Fruit fly (Drosophila melanogaster) whole organism, embryonic: Measurements from ENCODE around the gene Ppm1.
A peak's percentile ranks its signal among the peaks of the same experiment; 100 is the strongest.

Experiments
- B-H1 ChIP-seq: fragments of 200-800 bp; sonication (Bioruptor generic); IDR thresholded peaks from 3 replicates; pipeline ENCODE4 v1.3.6; 2022; ENCODE audit warnings: missing biosample characterization, missing genetic modification characterization
- CG10147 ChIP-seq: fragments of 200-800 bp; sonication (Bioruptor generic); optimal IDR thresholded peaks from 2 replicates; lab custom pipeline; 2019; ENCODE audit warnings: missing biosample characterization, mild to moderate bottlenecking, missing genetic modification characterization, moderate library complexity
- CG1024 ChIP-seq: fragments of 200-800 bp; sonication (Bioruptor generic); IDR thresholded peaks from 2 replicates; pipeline ENCODE4 v1.3.6; 2022; ENCODE audit warnings: missing biosample characterization, missing genetic modification characterization
- CG10462 ChIP-seq: fragments of 200-800 bp; sonication (Bioruptor generic); optimal IDR thresholded peaks from 2 replicates; lab custom pipeline; 2016; ENCODE audit warnings: missing biosample characterization, missing genetic modification characterization
- CG10543 ChIP-seq: fragments of 200-800 bp; sonication (Bioruptor generic); optimal IDR thresholded peaks from 3 replicates; lab custom pipeline; 2017; ENCODE audit warnings: missing biosample characterization, mild to moderate bottlenecking, missing genetic modification characterization, moderate library complexity
- CG11560 ChIP-seq: fragments of 200-800 bp; sonication (Bioruptor generic); IDR thresholded peaks from 3 replicates; pipeline ENCODE4 v1.3.6; 2022; ENCODE audit warnings: missing biosample characterization, missing genetic modification characterization
- CG11696 ChIP-seq: fragments of 200-800 bp; sonication (Bioruptor generic); IDR thresholded peaks from 2 replicates; pipeline ENCODE4 v1.3.6; 2022; ENCODE audit warnings: missing biosample characterization, missing genetic modification characterization
- CG12155 ChIP-seq: fragments of 200-800 bp; sonication (Bioruptor generic); optimal IDR thresholded peaks from 3 replicates; lab custom pipeline; 2016; ENCODE audit warnings: missing biosample characterization, missing genetic modification characterization
- CG12299 ChIP-seq: fragments of 200-800 bp; sonication (Bioruptor generic); optimal IDR thresholded peaks from 2 replicates; lab custom pipeline; 2018; ENCODE audit warnings: missing biosample characterization, mild to moderate bottlenecking, missing genetic modification characterization
- CG1233 ChIP-seq: fragments of 200-800 bp; sonication (Bioruptor generic); optimal IDR thresholded peaks from 4 replicates; lab custom pipeline; 2018; ENCODE audit warnings: missing biosample characterization, mild to moderate bottlenecking, missing genetic modification characterization
- CG1647 ChIP-seq: fragments of 200-800 bp; sonication (Bioruptor generic); optimal IDR thresholded peaks from 3 replicates; lab custom pipeline; 2016; ENCODE audit warnings: missing biosample characterization, missing genetic modification characterization
- CG18764 ChIP-seq: fragments of 200-800 bp; sonication (Bioruptor generic); optimal IDR thresholded peaks from 3 replicates; lab custom pipeline; 2016; ENCODE audit warnings: missing biosample characterization, missing genetic modification characterization
- CG31388 ChIP-seq: fragments of 200-800 bp; sonication (Bioruptor generic); optimal IDR thresholded peaks from 2 replicates; lab custom pipeline; 2016; ENCODE audit warnings: missing biosample characterization, missing genetic modification characterization
- CG31441 ChIP-seq: fragments of 200-800 bp; sonication (Bioruptor generic); IDR thresholded peaks from 2 replicates; pipeline ENCODE4 v1.3.6; 2022; ENCODE audit warnings: missing biosample characterization, missing genetic modification characterization
- CG4328 ChIP-seq: fragments of 200-800 bp; sonication (Bioruptor generic); optimal IDR thresholded peaks from 3 replicates; lab custom pipeline; 2017; ENCODE audit warnings: missing biosample characterization, missing genetic modification reagents, missing genetic modification characterization
- CG4617 ChIP-seq: fragments of 200-800 bp; sonication (Bioruptor generic); optimal IDR thresholded peaks from 3 replicates; lab custom pipeline; 2016; ENCODE audit warnings: missing biosample characterization, missing genetic modification characterization, borderline replicate concordance
- CG7745 ChIP-seq: fragments of 200-800 bp; sonication (Bioruptor generic); optimal IDR thresholded peaks from 2 replicates; lab custom pipeline; 2018; ENCODE audit warnings: missing biosample characterization, mild to moderate bottlenecking, missing genetic modification characterization, moderate library complexity
- CG8281 ChIP-seq: fragments of 200-800 bp; sonication (Bioruptor generic); optimal IDR thresholded peaks from 2 replicates; lab custom pipeline; 2018; ENCODE audit warnings: missing biosample characterization, mild to moderate bottlenecking, missing genetic modification characterization, moderate library complexity
- D ChIP-seq, 2 experiments: fragments of 200-800 bp in 1 of 2; fragments of >200 bp in 1 of 2; sonication (Bioruptor generic) in 1 of 2; optimal IDR thresholded peaks; 2 replicates in 1 of 2; 3 replicates in 1 of 2; lab custom pipeline; 2017; ENCODE audit warnings: mild to moderate bottlenecking in 1 of 2, missing biosample characterization in 1 of 2, missing genetic modification characterization in 1 of 2, missing genetic modification reagents in 1 of 2
- Ets65A ChIP-seq: fragments of 200-800 bp; sonication (Bioruptor generic); peaks from one replicate; lab custom pipeline; 2016; ENCODE audit warnings: missing biosample characterization, missing genetic modification characterization
- Ets97D ChIP-seq: fragments of 200-800 bp; sonication (Bioruptor generic); optimal IDR thresholded peaks from 3 replicates; lab custom pipeline; 2016; ENCODE audit warnings: missing biosample characterization, missing genetic modification characterization
- Hey ChIP-seq: fragments of 200-800 bp; sonication (Bioruptor generic); optimal IDR thresholded peaks from 3 replicates; lab custom pipeline; 2018; ENCODE audit warnings: missing biosample characterization, mild to moderate bottlenecking, missing genetic modification characterization
- HmgZ ChIP-seq: fragments of 200-800 bp; sonication (Bioruptor generic); optimal IDR thresholded peaks from 2 replicates; lab custom pipeline; 2018; ENCODE audit warnings: missing biosample characterization, mild to moderate bottlenecking, missing genetic modification characterization
- Max ChIP-seq: fragments of 200-800 bp; sonication (Bioruptor generic); optimal IDR thresholded peaks from 2 replicates; lab custom pipeline; 2016; ENCODE audit warnings: missing biosample characterization, mild to moderate bottlenecking, missing genetic modification characterization
- Mes4 ChIP-seq: fragments of 200-800 bp; sonication (Bioruptor generic); optimal IDR thresholded peaks from 2 replicates; lab custom pipeline; 2016; ENCODE audit warnings: missing biosample characterization, missing genetic modification characterization
- Opbp ChIP-seq: fragments of 200-800 bp; sonication (Bioruptor generic); IDR thresholded peaks from 3 replicates; pipeline ENCODE4 v1.3.6; 2022; ENCODE audit warnings: missing biosample characterization, missing genetic modification characterization; ENCODE audit not compliant: partially characterized antibody
- Optix ChIP-seq: fragments of 200-800 bp; sonication (Bioruptor generic); IDR thresholded peaks from 3 replicates; pipeline ENCODE4 v1.3.6; 2022; ENCODE audit warnings: missing biosample characterization, missing genetic modification characterization
- Rx ChIP-seq: fragments of 200-800 bp; sonication (Bioruptor generic); IDR thresholded peaks from 2 replicates; pipeline ENCODE4 v1.3.6; 2022; ENCODE audit warnings: missing biosample characterization, missing genetic modification characterization
- bbx ChIP-seq: fragments of 200-800 bp; sonication (Bioruptor generic); IDR thresholded peaks from 2 replicates; pipeline ENCODE4 v1.3.6; 2022; ENCODE audit warnings: missing biosample characterization, missing genetic modification characterization; ENCODE audit not compliant: partially characterized antibody
- cad ChIP-seq: fragments of >200 bp; optimal IDR thresholded peaks from 2 replicates; lab custom pipeline; 2017; ENCODE audit warnings: missing biosample characterization, missing genetic modification characterization
- disco-r ChIP-seq: fragments of 200-800 bp; sonication (Bioruptor generic); optimal IDR thresholded peaks from 2 replicates; lab custom pipeline; 2016; ENCODE audit warnings: missing biosample characterization, missing genetic modification characterization
- ewg ChIP-seq: fragments of 200-800 bp; sonication (Bioruptor generic); optimal IDR thresholded peaks from 3 replicates; lab custom pipeline; 2017; ENCODE audit warnings: mild to moderate bottlenecking, missing biosample characterization, missing genetic modification reagents, missing genetic modification characterization
- fd102C ChIP-seq: fragments of 200-800 bp; sonication (Bioruptor generic); optimal IDR thresholded peaks from 2 replicates; lab custom pipeline; 2018; ENCODE audit warnings: missing biosample characterization, mild to moderate bottlenecking, missing genetic modification characterization, moderate library complexity
- gfzf ChIP-seq: fragments of 200-800 bp; sonication (Bioruptor generic); optimal IDR thresholded peaks from 2 replicates; lab custom pipeline; 2016; ENCODE audit warnings: missing biosample characterization, mild to moderate bottlenecking, missing genetic modification characterization, moderate library complexity
- h ChIP-seq: fragments of >200 bp; optimal IDR thresholded peaks from 2 replicates; lab custom pipeline; 2017
- her ChIP-seq: fragments of 200-800 bp; sonication (Bioruptor generic); optimal IDR thresholded peaks from 2 replicates; lab custom pipeline; 2016; ENCODE audit warnings: missing biosample characterization, missing genetic modification characterization
- hth ChIP-seq: fragments of >200 bp; optimal IDR thresholded peaks from 2 replicates; lab custom pipeline; 2017; ENCODE audit warnings: inconsistent platforms
- luna ChIP-seq: fragments of 200-800 bp; sonication (Bioruptor generic); optimal IDR thresholded peaks from 2 replicates; lab custom pipeline; 2016; ENCODE audit warnings: missing biosample characterization, missing genetic modification characterization
- mirr ChIP-seq: fragments of 200-800 bp; sonication (Bioruptor generic); optimal IDR thresholded peaks from 3 replicates; lab custom pipeline; 2018; ENCODE audit warnings: missing biosample characterization, mild to moderate bottlenecking, missing genetic modification characterization
- nerfin-2 ChIP-seq: fragments of 200-800 bp; sonication (Bioruptor generic); IDR thresholded peaks from 2 replicates; pipeline ENCODE4 v1.3.6; 2022; ENCODE audit warnings: missing biosample characterization, missing genetic modification characterization; ENCODE audit not compliant: partially characterized antibody
- onecut ChIP-seq: fragments of 200-800 bp; sonication (Bioruptor generic); IDR thresholded peaks from 2 replicates; pipeline ENCODE4 v1.3.6; 2022; ENCODE audit warnings: missing biosample characterization, missing genetic modification characterization
- peb ChIP-seq: fragments of 200-800 bp; sonication (Bioruptor generic); IDR thresholded peaks from 2 replicates; pipeline ENCODE4 v1.3.6; 2022; ENCODE audit warnings: missing biosample characterization, missing genetic modification characterization
- pita ChIP-seq: fragments of 200-800 bp; sonication (Bioruptor generic); optimal IDR thresholded peaks from 2 replicates; lab custom pipeline; 2017; ENCODE audit warnings: missing biosample characterization, mild to moderate bottlenecking, missing genetic modification characterization
- scrt ChIP-seq: fragments of 200-800 bp; sonication (Bioruptor generic); optimal IDR thresholded peaks from 2 replicates; lab custom pipeline; 2018; ENCODE audit warnings: missing biosample characterization, mild to moderate bottlenecking, missing genetic modification characterization, moderate library complexity
- sens ChIP-seq: fragments of 200-800 bp; sonication (Bioruptor generic); peaks from one replicate; lab custom pipeline; 2016; ENCODE audit warnings: missing biosample characterization, missing genetic modification characterization
- sens-2 ChIP-seq: fragments of 200-800 bp; sonication (Bioruptor generic); IDR thresholded peaks from 2 replicates; pipeline ENCODE4 v1.3.6; 2022; ENCODE audit warnings: missing biosample characterization, missing genetic modification characterization
- seq ChIP-seq: fragments of 200-800 bp; sonication (Bioruptor generic); IDR thresholded peaks from 2 replicates; pipeline ENCODE4 v1.3.6; 2022; ENCODE audit warnings: missing biosample characterization, missing genetic modification characterization
- usp ChIP-seq: fragments of >200 bp; optimal IDR thresholded peaks from 2 replicates; lab custom pipeline; 2017; ENCODE audit warnings: missing biosample characterization, missing genetic modification characterization
- zf30C ChIP-seq: fragments of 200-800 bp; sonication (Bioruptor generic); optimal IDR thresholded peaks from 3 replicates; lab custom pipeline; 2018; ENCODE audit warnings: missing biosample characterization, mild to moderate bottlenecking, missing genetic modification characterization

The Ppm1 gene

DNA sequence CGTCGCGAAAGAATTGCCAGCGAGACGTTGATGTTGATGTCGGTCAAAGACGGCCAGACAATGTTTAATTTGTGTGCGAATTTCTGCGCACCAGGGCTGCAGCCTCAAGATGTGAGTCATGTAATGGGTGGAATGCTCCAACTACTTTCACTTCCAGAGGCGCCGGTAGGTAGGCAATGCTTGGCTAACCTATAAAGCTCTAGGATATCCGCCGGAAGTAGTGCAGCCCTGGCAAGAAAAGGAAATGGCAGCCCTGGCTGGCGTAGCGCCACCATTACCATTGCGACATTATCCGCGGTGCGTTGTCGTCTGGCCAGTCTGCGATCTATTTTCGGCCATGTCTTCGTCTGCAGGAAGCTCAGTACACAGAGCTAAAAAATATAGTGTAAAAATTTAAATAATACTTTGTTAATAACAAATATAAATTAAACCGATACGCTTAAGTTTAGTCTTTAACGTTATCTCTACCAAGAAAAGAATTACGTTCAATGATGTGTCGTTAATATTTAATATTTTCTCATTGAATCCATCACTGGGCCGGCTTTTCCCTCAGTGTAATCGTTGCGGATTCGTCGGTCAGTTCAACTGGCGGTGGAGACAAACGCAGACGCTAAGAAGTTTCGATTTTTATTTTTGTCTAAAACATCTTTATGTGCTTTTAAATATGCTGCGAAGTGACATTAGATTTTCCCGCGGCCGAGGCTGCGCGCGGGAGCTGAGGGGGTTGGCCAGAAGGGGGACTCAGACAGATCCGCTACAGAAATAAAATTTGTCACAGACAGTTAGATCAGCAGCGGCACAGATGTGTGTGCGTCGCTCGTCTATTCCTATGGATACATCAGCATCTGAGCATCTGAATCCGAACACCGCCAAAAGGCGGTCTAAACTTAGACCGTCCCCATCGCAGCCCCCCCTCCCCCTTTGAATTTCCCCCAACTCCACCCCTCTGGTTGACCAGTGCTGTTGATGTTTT, 30.8 kb downstream of the Ppm1 start (continued):
- TF ChIP-seq peb = peak; percentile 40; the same call in 1 of the 2 replicates
- TF ChIP-seq zf30C (GFP tag; lab: Kevin White, UChicago) = peak; percentile 10
- peak; percentile 70 for TF ChIP-seq her (GFP tag; lab: Kevin White, UChicago)
- peak; percentile 28; the same call in 1 of the 2 replicates for TF ChIP-seq CG1024
- peak; percentile 80 for TF ChIP-seq CG1233 (GFP tag; lab: Kevin White, UChicago)
- no peak for TF ChIP-seq luna (GFP tag; lab: Kevin White, UChicago)
- TF ChIP-seq CG8281 (tag; lab: Kevin White, UChicago) = peak; percentile 36
- TF ChIP-seq CG7745 (tag; lab: Kevin White, UChicago) = no peak
- TF ChIP-seq mirr (GFP tag; lab: Kevin White, UChicago) = peak; percentile 83
- peak; percentile 54 for TF ChIP-seq CG10147 (GFP tag; lab: Kevin White, UChicago)
- TF ChIP-seq h (lab: Kevin White, UChicago) = no peak
- no peak for TF ChIP-seq CG1647 (GFP tag; lab: Kevin White, UChicago)
- no peak for TF ChIP-seq D (optimal IDR thresholded peaks at IDR 0.05; lab: Kevin White, UChicago)
- peak; percentile 47 for TF ChIP-seq D (GFP tag; optimal IDR thresholded peaks at IDR 0.05; lab: Kevin White, UChicago)
- TF ChIP-seq CG4328 (GFP tag; lab: Kevin White, UChicago) = peak; percentile 89
- peak; percentile 47 for TF ChIP-seq disco-r (GFP tag; lab: Kevin White, UChicago)
- TF ChIP-seq CG31388 (GFP tag; lab: Kevin White, UChicago) = peak; percentile 0
- no peak for TF ChIP-seq gfzf (GFP tag; lab: Kevin White, UChicago)
- TF ChIP-seq CG4617 (GFP tag; lab: Kevin White, UChicago) = peak; percentile 32
- peak; percentile 11 for TF ChIP-seq fd102C (GFP tag; lab: Kevin White, UChicago)
- TF ChIP-seq HmgZ (tag; lab: Kevin White, UChicago) = peak; percentile 61
- TF ChIP-seq sens (GFP tag; lab: Kevin White, UChicago) = peak; percentile 83
- TF ChIP-seq Max (GFP tag; lab: Kevin White, UChicago) = peak; percentile 26
- TF ChIP-seq hth (lab: Kevin White, UChicago) = no peak
- TF ChIP-seq cad (GFP tag; lab: Kevin White, UChicago) = no peak
- peak; percentile 39 for TF ChIP-seq Mes4 (GFP tag; lab: Kevin White, UChicago)
- TF ChIP-seq sens-2 = peak; percentile 47; the same call in 1 of the 2 replicates
- no peak for TF ChIP-seq pita (GFP tag; lab: Kevin White, UChicago)
- peak; percentile 91 for TF ChIP-seq Ets97D (GFP tag; lab: Kevin White, UChicago)
- TF ChIP-seq scrt = peak; percentile 66
- TF ChIP-seq Rx (GFP tag; lab: Robert Waterston, UW) = peak; percentile 77
- peak; percentile 61 for TF ChIP-seq CG12155
- TF ChIP-seq CG18764 (GFP tag; lab: Kevin White, UChicago) = no peak
- no peak for TF ChIP-seq CG10462
- peak; percentile 42; the same call in 1 of the 3 replicates for TF ChIP-seq Opbp (GFP tag; lab: Robert Waterston, UW)
- peak; percentile 71 for TF ChIP-seq CG31441
- peak; percentile 86 for TF ChIP-seq CG10543 (GFP tag; lab: Kevin White, UChicago)
- TF ChIP-seq CG11696 (GFP tag; lab: Robert Waterston, UW) = no peak
- TF ChIP-seq usp (GFP tag; lab: Kevin White, UChicago) = no peak
- TF ChIP-seq Hey = peak; percentile 71
- TF ChIP-seq Optix (GFP tag; lab: Robert Waterston, UW) = peak; percentile 63; the same call in 1 of the 3 replicates
- TF ChIP-seq ewg = peak; percentile 61
- peak; percentile 71 for TF ChIP-seq onecut
- no peak for TF ChIP-seq bbx
- TF ChIP-seq CG12299 (tag; lab: Kevin White, UChicago) = peak; percentile 72
- TF ChIP-seq nerfin-2 (GFP tag; lab: Robert Waterston, UW) = no peak
- peak; percentile 96 for TF ChIP-seq Ets65A (GFP tag; lab: Kevin White, UChicago)
- TF ChIP-seq B-H1 = peak; percentile 62; the same call in 2 of the 3 replicates
- TF ChIP-seq CG11560 (tag; lab: Robert Waterston, UW) = peak; percentile 58; the same call in 1 of the 3 replicates
- TF ChIP-seq seq (GFP tag; lab: Robert Waterston, UW) = peak; percentile 83
